Worm (Caenorhabditis elegans) whole organism, young adult: ENCODE data around the gene ZK1290.1.

Experiments used
- B0035.1 ChIP-seq: sonication (generic microtip); optimal IDR thresholded peaks from 2 replicates; lab custom pipeline; 2016; ENCODE audit warnings: missing genetic modification characterization, mild to moderate bottlenecking, missing compliant biosample characterization, missing genotype, missing genetic modification reagents
- B0336.3 ChIP-seq: fragments of 200-800 bp; sonication (Bioruptor generic); IDR thresholded peaks from 2 replicates; pipeline ENCODE4 v1.3.6; 2022; ENCODE audit warnings: missing genetic modification characterization, missing compliant biosample characterization
- C06A6.2 ChIP-seq: fragments of 200-800 bp; sonication (Bioruptor generic); conservative IDR thresholded peaks from 2 replicates; pipeline ENCODE4 v1.3.6; 2022; ENCODE audit warnings: missing genetic modification characterization, missing compliant biosample characterization
- F23B12.7 ChIP-seq: sonication (generic microtip); optimal IDR thresholded peaks from 2 replicates; lab custom pipeline; 2017; ENCODE audit warnings: missing genetic modification characterization, mild to moderate bottlenecking, missing compliant biosample characterization, antibody characterized with exemption, moderate library complexity; ENCODE audit not compliant: insufficient read depth
- K11D2.4 ChIP-seq: fragments of 200-800 bp; sonication (Bioruptor generic); IDR thresholded peaks from 2 replicates; pipeline ENCODE4 v1.3.6; 2022; ENCODE audit warnings: missing genetic modification reagents, missing genetic modification characterization, missing compliant biosample characterization
- K12H6.12 ChIP-seq: fragments of 200-800 bp; sonication (Bioruptor generic); optimal IDR thresholded peaks from 2 replicates; lab custom pipeline; 2018; ENCODE audit warnings: mild to moderate bottlenecking, missing genetic modification characterization, missing compliant biosample characterization
- Y56A3A.18 ChIP-seq: fragments of 200-800 bp; sonication (Bioruptor generic); IDR thresholded peaks from 2 replicates; pipeline ENCODE4 v1.3.6; 2022; ENCODE audit warnings: missing genetic modification reagents, missing genetic modification characterization, missing compliant biosample characterization
- ZK185.1 ChIP-seq: sonication (generic microtip); optimal IDR thresholded peaks from 2 replicates; lab custom pipeline; 2016; ENCODE audit warnings: mild to moderate bottlenecking, missing genetic modification characterization, missing compliant biosample characterization; ENCODE audit not compliant: poor library complexity, severe bottlenecking
- atf-7 ChIP-seq: sonication (generic microtip); optimal IDR thresholded peaks from 2 replicates; lab custom pipeline; 2017; ENCODE audit warnings: mild to moderate bottlenecking, missing genetic modification characterization, missing compliant biosample characterization
- athp-1 ChIP-seq: sonication (generic microtip); optimal IDR thresholded peaks from 2 replicates; lab custom pipeline; 2017; ENCODE audit warnings: mild to moderate bottlenecking, missing genetic modification characterization, missing compliant biosample characterization
- attf-5 ChIP-seq: fragments of 200-800 bp; sonication (Bioruptor generic); optimal IDR thresholded peaks from 2 replicates; lab custom pipeline; 2018; ENCODE audit warnings: mild to moderate bottlenecking, missing genetic modification characterization, missing compliant biosample characterization
- bed-2 ChIP-seq: fragments of 200-800 bp; sonication (Bioruptor generic); IDR thresholded peaks from 2 replicates; pipeline ENCODE4 v1.3.6; 2022; ENCODE audit warnings: missing genetic modification reagents, missing genetic modification characterization, missing compliant biosample characterization
- cebp-1 ChIP-seq, 2 experiments: fragments of 200-800 bp in 1 of 2; sonication (Bioruptor generic) in 1 of 2; sonication (generic microtip) in 1 of 2; IDR thresholded peaks in 1 of 2; optimal IDR thresholded peaks in 1 of 2; 2 replicates each; pipeline versions ENCODE4 v1.3.6 to Lab custom; 2017 to 2022; ENCODE audit warnings: missing compliant biosample characterization in 2 of 2, missing genetic modification characterization in 2 of 2, mild to moderate bottlenecking in 1 of 2, missing genetic modification reagents in 1 of 2, moderate library complexity in 1 of 2
- ceh-40 ChIP-seq: fragments of 200-800 bp; sonication (Bioruptor generic); IDR thresholded peaks from 2 replicates; pipeline ENCODE4 v1.3.6; 2022; ENCODE audit warnings: missing genetic modification characterization, missing compliant biosample characterization
- chd-7 ChIP-seq: sonication (generic microtip); optimal IDR thresholded peaks from 2 replicates; lab custom pipeline; 2016; ENCODE audit warnings: mild to moderate bottlenecking, missing genetic modification characterization, moderate library complexity, missing compliant biosample characterization
- die-1 ChIP-seq: sonication (generic microtip); optimal IDR thresholded peaks from 2 replicates; lab custom pipeline; 2016; ENCODE audit warnings: missing genotype, mild to moderate bottlenecking, missing genetic modification characterization, missing compliant biosample characterization
- dox-1 ChIP-seq: fragments of 200-800 bp; sonication (Bioruptor generic); IDR thresholded peaks from 2 replicates; pipeline ENCODE4 v1.3.6; 2022; ENCODE audit warnings: missing genetic modification reagents, missing genetic modification characterization, missing compliant biosample characterization
- dpff-1 ChIP-seq: sonication (generic microtip); optimal IDR thresholded peaks from 2 replicates; lab custom pipeline; 2017; ENCODE audit warnings: mild to moderate bottlenecking, missing genetic modification characterization, missing compliant biosample characterization
- egrh-3 ChIP-seq: fragments of 200-800 bp; sonication (Bioruptor generic); IDR thresholded peaks from 2 replicates; pipeline ENCODE4 v1.3.6; 2022; ENCODE audit warnings: missing genetic modification reagents, missing genetic modification characterization, missing compliant biosample characterization
- ekl-4 ChIP-seq: fragments of 200-800 bp; sonication (Bioruptor generic); IDR thresholded peaks from 2 replicates; pipeline ENCODE4 v1.3.6; 2022; ENCODE audit warnings: missing genetic modification reagents, missing genetic modification characterization, missing compliant biosample characterization
- fkh-3 ChIP-seq: sonication (generic microtip); optimal IDR thresholded peaks from 2 replicates; lab custom pipeline; 2016; ENCODE audit warnings: mild to moderate bottlenecking, missing genetic modification characterization, missing compliant biosample characterization
- gei-17 ChIP-seq: fragments of 200-800 bp; sonication (Bioruptor generic); optimal IDR thresholded peaks from 2 replicates; lab custom pipeline; 2018; ENCODE audit warnings: mild to moderate bottlenecking, missing genetic modification characterization, missing compliant biosample characterization
- hlh-12 ChIP-seq: sonication (generic microtip); optimal IDR thresholded peaks from 2 replicates; lab custom pipeline; 2016; ENCODE audit warnings: missing genetic modification characterization, missing compliant biosample characterization
- hmg-1.2 ChIP-seq: fragments of 200-800 bp; sonication (Bioruptor generic); IDR thresholded peaks from 2 replicates; pipeline ENCODE4 v1.3.6; 2022; ENCODE audit warnings: missing genetic modification reagents, missing genetic modification characterization, missing compliant biosample characterization
- hmg-20 ChIP-seq: fragments of 200-800 bp; sonication (Bioruptor generic); IDR thresholded peaks from 2 replicates; pipeline ENCODE4 v1.3.6; 2022; ENCODE audit warnings: missing genetic modification reagents, missing genetic modification characterization, missing compliant biosample characterization
- let-526 ChIP-seq: fragments of 200-800 bp; sonication (Bioruptor generic); IDR thresholded peaks from 2 replicates; pipeline ENCODE4 v1.3.6; 2022; ENCODE audit warnings: missing genetic modification reagents, missing genetic modification characterization, missing compliant biosample characterization
- let-607 ChIP-seq, 2 experiments: fragments of 200-800 bp in 1 of 2; sonication (Bioruptor generic) in 1 of 2; sonication (generic microtip) in 1 of 2; optimal IDR thresholded peaks; 2 replicates each; lab custom pipeline; 2016 to 2018; ENCODE audit warnings: mild to moderate bottlenecking in 2 of 2, missing compliant biosample characterization in 2 of 2, missing genetic modification characterization in 2 of 2, moderate library complexity in 2 of 2, missing genotype in 1 of 2
- lin-35 ChIP-seq, 3 experiments: fragments of 150-350 bp in 2 of 3; sonication (generic microtip) in 1 of 3; optimal IDR thresholded peaks; 2 replicates each; lab custom pipeline; 2014 to 2018; ENCODE audit warnings: missing biosample characterization in 3 of 3, missing genetic modification characterization in 3 of 3, missing genetic modification reagents in 3 of 3
- lin-40 ChIP-seq: sonication (generic microtip); optimal IDR thresholded peaks from 2 replicates; lab custom pipeline; 2016; ENCODE audit warnings: missing genetic modification characterization, mild to moderate bottlenecking, missing compliant biosample characterization, missing genotype, missing genetic modification reagents
- lin-54 ChIP-seq: fragments of 200-800 bp; sonication (Bioruptor generic); optimal IDR thresholded peaks from 2 replicates; lab custom pipeline; 2018; ENCODE audit warnings: mild to moderate bottlenecking, missing genetic modification characterization, missing compliant biosample characterization
- madf-10 ChIP-seq: sonication (generic microtip); optimal IDR thresholded peaks from 2 replicates; lab custom pipeline; 2016; ENCODE audit warnings: mild to moderate bottlenecking, missing genetic modification characterization, missing compliant biosample characterization
- mes-4 ChIP-seq: sonication (generic microtip); optimal IDR thresholded peaks from 2 replicates; lab custom pipeline; 2016; ENCODE audit warnings: missing genotype, missing genetic modification characterization, missing compliant biosample characterization
- mxl-1 ChIP-seq: sonication (generic microtip); optimal IDR thresholded peaks from 2 replicates; lab custom pipeline; 2016; ENCODE audit warnings: missing genetic modification characterization, missing compliant biosample characterization
- nfyb-1 ChIP-seq: fragments of 200-800 bp; sonication (Bioruptor generic); IDR thresholded peaks from 2 replicates; pipeline ENCODE4 v1.3.6; 2022; ENCODE audit warnings: missing genetic modification reagents, missing genetic modification characterization, missing compliant biosample characterization
- nhr-80 ChIP-seq: sonication (generic microtip); optimal IDR thresholded peaks from 2 replicates; lab custom pipeline; 2016; ENCODE audit warnings: missing genetic modification characterization, missing compliant biosample characterization
- pha-4 ChIP-seq: fragments of 150-350 bp; sonication (generic microtip); optimal IDR thresholded peaks from 2 replicates; lab custom pipeline; 2014; ENCODE audit warnings: missing biosample characterization, missing genetic modification reagents, missing genetic modification characterization
- repo-1 ChIP-seq: sonication (generic microtip); optimal IDR thresholded peaks from 2 replicates; lab custom pipeline; 2017; ENCODE audit warnings: mild to moderate bottlenecking, missing genetic modification characterization, missing compliant biosample characterization
- snpc-3.4 ChIP-seq: sonication (generic microtip); optimal IDR thresholded peaks from 2 replicates; lab custom pipeline; 2017; ENCODE audit warnings: missing genetic modification characterization, mild to moderate bottlenecking, missing compliant biosample characterization, antibody characterized with exemption, moderate library complexity, missing genotype, missing genetic modification reagents
- snpc-4 ChIP-seq, 5 experiments: fragments of 150-350 bp in 1 of 5; sonication (generic microtip) in 4 of 5; optimal IDR thresholded peaks; 2 replicates each; lab custom pipeline; 2014 to 2018; ENCODE audit warnings: missing genetic modification characterization in 5 of 5, missing biosample characterization in 3 of 5, antibody characterized with exemption in 2 of 5, mild to moderate bottlenecking in 2 of 5, missing compliant biosample characterization in 2 of 5, missing genotype in 2 of 5, moderate library complexity in 2 of 5, missing genetic modification reagents in 1 of 5
- somi-1 ChIP-seq: fragments of 200-800 bp; sonication (Bioruptor generic); optimal IDR thresholded peaks from 2 replicates; lab custom pipeline; 2018; ENCODE audit warnings: mild to moderate bottlenecking, missing genetic modification characterization, missing compliant biosample characterization
- tbp1 ChIP-seq: fragments of 200-800 bp; sonication (Bioruptor generic); optimal IDR thresholded peaks from 2 replicates; lab custom pipeline; 2018; ENCODE audit warnings: mild to moderate bottlenecking, missing genetic modification characterization, missing compliant biosample characterization
- tlf-1 ChIP-seq: fragments of 200-800 bp; sonication (Bioruptor generic); optimal IDR thresholded peaks from 2 replicates; lab custom pipeline; 2018; ENCODE audit warnings: mild to moderate bottlenecking, missing genetic modification characterization, missing compliant biosample characterization
- ztf-18 ChIP-seq: sonication (generic microtip); optimal IDR thresholded peaks from 2 replicates; lab custom pipeline; 2016; ENCODE audit warnings: missing genotype, mild to moderate bottlenecking, missing genetic modification characterization, missing compliant biosample characterization
- ztf-26 ChIP-seq: sonication (generic microtip); optimal IDR thresholded peaks from 2 replicates; lab custom pipeline; 2017; ENCODE audit warnings: missing genetic modification characterization, missing compliant biosample characterization
- ztf-3 ChIP-seq: fragments of 200-800 bp; sonication (Bioruptor generic); optimal IDR thresholded peaks from 2 replicates; lab custom pipeline; 2018; ENCODE audit warnings: mild to moderate bottlenecking, missing genetic modification characterization, missing compliant biosample characterization

Gene ZK1290.1

ce11 chrII:7528210-7528609, 33.4 kb upstream of the ZK1290.1 start (continued):
- no peak for TF ChIP-seq dpff-1

DNA sequence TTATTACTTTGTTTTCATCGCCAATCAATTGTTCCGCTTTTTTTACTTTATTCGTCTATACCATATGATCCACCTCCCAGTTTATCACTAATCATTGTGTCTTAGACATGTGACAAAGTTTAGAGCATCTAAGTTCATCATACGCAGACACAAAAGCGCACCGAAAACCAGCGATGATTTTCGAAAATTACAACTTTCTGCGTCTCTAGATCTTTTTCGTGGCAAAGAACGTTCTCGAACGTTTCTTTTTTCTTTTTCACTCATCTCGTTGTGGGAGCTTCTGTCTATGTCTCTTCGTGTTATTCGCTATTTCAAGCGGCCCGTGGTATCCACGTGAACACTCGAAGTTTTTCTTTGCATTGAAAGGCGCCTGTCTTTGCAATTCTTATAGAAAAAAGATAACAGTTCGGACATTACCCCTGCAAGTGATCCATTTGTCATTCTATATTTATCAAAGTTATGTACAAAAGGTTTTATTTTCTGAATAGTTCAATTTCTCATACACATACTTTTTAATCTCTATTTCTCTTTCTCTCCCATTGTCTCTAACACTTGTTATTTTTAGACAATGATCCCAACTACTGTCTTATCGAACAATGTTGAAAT, 32.4 kb upstream of the ZK1290.1 start, which contains the start of gene ZK1290.5:
TSS of gene ZK1290.5 (plus strand) at position 566 of the 606 bp plus-strand sequence.
- TF ChIP-seq snpc-4 (GFP tag; optimal IDR thresholded peaks at IDR 0.05; lab: Kevin White, UChicago) = no peak
- TF ChIP-seq snpc-4 (tag; optimal IDR thresholded peaks at IDR 0.05; lab: Kevin White, UChicago) = peak in 1 of 4 experiments; percentile 44
- TF ChIP-seq hmg-1.2 (GFP tag; lab: Robert Waterston, UW) = peak; percentile 65
- TF ChIP-seq nhr-80 (tag; lab: Kevin White, UChicago) = peak; percentile 77
- TF ChIP-seq Y56A3A.18 = no peak
- TF ChIP-seq die-1 (tag; lab: Kevin White, UChicago) = peak; percentile 43
- TF ChIP-seq snpc-3.4 (tag; lab: Kevin White, UChicago) = no peak
- TF ChIP-seq hlh-12 (tag; lab: Kevin White, UChicago) = no peak
- TF ChIP-seq lin-40 = peak; percentile 94
- no peak for TF ChIP-seq cebp-1 (GFP tag; IDR thresholded peaks at IDR 0.05; lab: Robert Waterston, UW)
- TF ChIP-seq cebp-1 (tag; optimal IDR thresholded peaks at IDR 0.05; lab: Kevin White, UChicago) = peak; percentile 79
- peak; percentile 31 for TF ChIP-seq B0035.1 (tag; lab: Kevin White, UChicago)
- TF ChIP-seq bed-2 = no peak
- no peak for TF ChIP-seq fkh-3 (tag; lab: Kevin White, UChicago)
- peak; percentile 6; the same call in 1 of the 2 replicates for TF ChIP-seq hmg-20
- TF ChIP-seq ztf-18 = peak; percentile 19
- TF ChIP-seq let-607 (tag; optimal IDR thresholded peaks at IDR 0.05; lab: Kevin White, UChicago) = peak; percentile 25 to 87
- TF ChIP-seq tlf-1 (GFP tag; lab: Kevin White, UChicago) = peak; percentile 84
- TF ChIP-seq ztf-3 = peak; percentile 63
- peak; percentile 72 for TF ChIP-seq madf-10
- TF ChIP-seq dox-1 = peak; percentile 72
- peak; percentile 86 for TF ChIP-seq B0336.3 (GFP tag; lab: Robert Waterston, UW)
- TF ChIP-seq mes-4 (tag; lab: Kevin White, UChicago) = no peak
- TF ChIP-seq somi-1 = peak; percentile 95
- TF ChIP-seq ceh-40 (GFP tag; lab: Robert Waterston, UW) = no peak
- peak; percentile 44 for TF ChIP-seq athp-1
- TF ChIP-seq K11D2.4 (GFP tag; lab: Robert Waterston, UW) = peak; percentile 89
- peak; percentile 74 for TF ChIP-seq attf-5 (GFP tag; lab: Kevin White, UChicago)
- peak; percentile 86 for TF ChIP-seq K12H6.12
- TF ChIP-seq pha-4 (tag; lab: Kevin White, UChicago) = peak; percentile 80
- TF ChIP-seq C06A6.2 (GFP tag; lab: Robert Waterston, UW) = peak; percentile 86
- TF ChIP-seq chd-7 (tag; lab: Kevin White, UChicago) = peak; percentile 87
- peak; percentile 28 for TF ChIP-seq ZK185.1 (tag; lab: Kevin White, UChicago)
- TF ChIP-seq gei-17 (GFP tag; lab: Kevin White, UChicago) = peak; percentile 53
- peak; percentile 55 for TF ChIP-seq tbp1 (GFP tag; lab: Kevin White, UChicago)
- peak; percentile 88 for TF ChIP-seq nfyb-1 (GFP tag; lab: Robert Waterston, UW)
- peak; percentile 72 for TF ChIP-seq repo-1 (tag; lab: Kevin White, UChicago)
- TF ChIP-seq egrh-3 (GFP tag; lab: Robert Waterston, UW) = no peak
- TF ChIP-seq ztf-26 (tag; lab: Kevin White, UChicago) = peak; percentile 92
- TF ChIP-seq F23B12.7 (tag; lab: Kevin White, UChicago) = peak; percentile 6
- peak; percentile 60 for TF ChIP-seq lin-54 (GFP tag; lab: Kevin White, UChicago)
- peak; percentile 78 for TF ChIP-seq ekl-4 (GFP tag; lab: Robert Waterston, UW)
- TF ChIP-seq let-526 (GFP tag; lab: Robert Waterston, UW) = peak; percentile 83; the same call in 1 of the 2 replicates
- TF ChIP-seq atf-7 = peak; percentile 84
- TF ChIP-seq lin-35 (GFP tag; optimal IDR thresholded peaks at IDR 0.05; lab: Kevin White, UChicago) = no peak
- no peak for TF ChIP-seq mxl-1 (tag; lab: Kevin White, UChicago)
